Worm (Caenorhabditis elegans): ENCODE measurements around the gene act-5.

act-5 gene

ce11 chrIII:13614751-13615150 is 8.9 kb upstream of the act-5 start:
- peak; percentile 13 for TF ChIP-seq aha-1 (tag)
- peak; percentile 73 for TF ChIP-seq set-16 (GFP tag; IDR thresholded peaks at IDR 0.05)
- TF ChIP-seq zip-2 (tag; optimal IDR thresholded peaks at IDR 0.05) = no peak
- TF ChIP-seq sdz-12 (GFP tag; optimal IDR thresholded peaks at IDR 0.05) = peak; percentile 2
- no peak for TF ChIP-seq mep-1 (tag; optimal IDR thresholded peaks at IDR 0.05)
- no peak for TF ChIP-seq daf-12 (tag; optimal IDR thresholded peaks at IDR 0.05)
- TF ChIP-seq nhr-111 (GFP tag; optimal IDR thresholded peaks at IDR 0.05) = no peak
- TF ChIP-seq unc-62 (GFP tag; optimal IDR thresholded peaks at IDR 0.05 in 1 of 2) = no peak
- no peak for TF ChIP-seq unc-62 (tag; optimal IDR thresholded peaks at IDR 0.05)

- TF ChIP-seq unc-62 (GFP tag; optimal IDR thresholded peaks at IDR 0.05 in 1 of 2) (peak in 1 of 2 experiments; percentile 77), unc-62 (tag; optimal IDR thresholded peaks at IDR 0.05) (no peak), daf-19 (GFP tag; conservative IDR thresholded peaks at IDR 0.05) (no peak), aha-1 (tag) (peak; percentile 77), ama-1 (optimal IDR thresholded peaks at IDR 0.05) (peak; percentile 36), lin-38 (GFP tag; IDR thresholded peaks at IDR 0.05) (no peak)
These were observed 8.3 kb upstream of the act-5 start for ce11 chrIII:13614206-13614605.

- TF ChIP-seq madf-5 (GFP tag; IDR thresholded peaks at IDR 0.05) (no peak), zfp-2 (tag; optimal IDR thresholded peaks at IDR 0.05) (no peak), fkh-10 (GFP tag; optimal IDR thresholded peaks at IDR 0.05) (no peak), lin-1 (GFP tag; IDR thresholded peaks at IDR 0.05) (peak; percentile 37; the same call in 1 of the 2 replicates), fos-1 (tag; optimal IDR thresholded peaks at IDR 0.05) (no peak), T26A8.4 (GFP tag; IDR thresholded peaks at IDR 0.05) (0 out of 2 replicates have a peak, but pooled peaks have one; percentile 41), mxl-2 (GFP tag; conservative IDR thresholded peaks at IDR 0.05) (no peak), lin-38 (GFP tag; IDR thresholded peaks at IDR 0.05) (peak; percentile 13; the same call in 1 of the 2 replicates), php-3 (GFP tag; IDR thresholded peaks at IDR 0.05) (peak; percentile 40; the same call in 1 of the 2 replicates), hlh-11 (tag; optimal IDR thresholded peaks at IDR 0.05) (peak; percentile 83), pqm-1 (tag; optimal IDR thresholded peaks at IDR 0.05) (peak; percentile 94), daf-12 (tag; optimal IDR thresholded peaks at IDR 0.05) (no peak), lir-3 (tag; optimal IDR thresholded peaks at IDR 0.05) (no peak), dve-1 (tag; optimal IDR thresholded peaks at IDR 0.05; ENCODE audit: insufficient read depth) (peak; percentile 79), F10B5.3 (tag; optimal IDR thresholded peaks at IDR 0.05) (no peak), lin-29 (GFP tag; IDR thresholded peaks at IDR 0.05) (no peak), unc-39 (tag; optimal IDR thresholded peaks at IDR 0.05) (no peak), daf-16 (GFP tag; optimal IDR thresholded peaks at IDR 0.05) (peak in 1 of 2 experiments; percentile 32), daf-16 (tag; optimal IDR thresholded peaks at IDR 0.05) (peak; percentile 71), nhr-102 (tag; optimal IDR thresholded peaks at IDR 0.05) (peak; percentile 73), mes-2 (tag; optimal IDR thresholded peaks at IDR 0.05; ENCODE audit: poor library complexity, severe bottlenecking) (peak; percentile 43), zip-11 (GFP tag; IDR thresholded peaks at IDR 0.05) (no peak), nhr-48 (tag; optimal IDR thresholded peaks at IDR 0.05) (peak; percentile 43), arid-1 (GFP tag; conservative IDR thresholded peaks at IDR 0.05) (no peak), hlh-30 (tag; optimal IDR thresholded peaks at IDR 0.05; ENCODE audit: insufficient read depth) (no peak), pha-4 (GFP tag; IDR thresholded peaks at IDR 0.05) (peak; percentile 54; the same call in 1 of the 2 replicates), pha-4 (tag; optimal IDR thresholded peaks at IDR 0.05) (no peak), zip-2 (tag; optimal IDR thresholded peaks at IDR 0.05) (no peak), F49E8.2 (tag; optimal IDR thresholded peaks at IDR 0.05; ENCODE audit: borderline replicate concordance) (no peak), nhr-6 (tag; optimal IDR thresholded peaks at IDR 0.05) (no peak), nhr-25 (tag; optimal IDR thresholded peaks at IDR 0.05; ENCODE audit: borderline replicate concordance, insufficient read depth) (no peak), mdt-29 (GFP tag; IDR thresholded peaks at IDR 0.05) (no peak), nhr-28 (tag; optimal IDR thresholded peaks at IDR 0.05) (peak; percentile 86), dmd-6 (GFP tag; IDR thresholded peaks at IDR 0.05) (peak; percentile 84), mep-1 (tag; optimal IDR thresholded peaks at IDR 0.05) (no peak)
These were observed 2.0 kb upstream of the act-5 start, which contains the start of gene shpk-1 for ce11 chrIII:13607833-13608232. Gene shpk-1 (plus strand): TSS chrIII:13608020.

Data from whole organism, L4 larva.